Worm (Caenorhabditis elegans): ENCODE data around the gene C55C3.73.
A peak's percentile ranks its signal among the peaks of the same experiment; 100 is the strongest.

The C55C3.73 gene

DNA sequence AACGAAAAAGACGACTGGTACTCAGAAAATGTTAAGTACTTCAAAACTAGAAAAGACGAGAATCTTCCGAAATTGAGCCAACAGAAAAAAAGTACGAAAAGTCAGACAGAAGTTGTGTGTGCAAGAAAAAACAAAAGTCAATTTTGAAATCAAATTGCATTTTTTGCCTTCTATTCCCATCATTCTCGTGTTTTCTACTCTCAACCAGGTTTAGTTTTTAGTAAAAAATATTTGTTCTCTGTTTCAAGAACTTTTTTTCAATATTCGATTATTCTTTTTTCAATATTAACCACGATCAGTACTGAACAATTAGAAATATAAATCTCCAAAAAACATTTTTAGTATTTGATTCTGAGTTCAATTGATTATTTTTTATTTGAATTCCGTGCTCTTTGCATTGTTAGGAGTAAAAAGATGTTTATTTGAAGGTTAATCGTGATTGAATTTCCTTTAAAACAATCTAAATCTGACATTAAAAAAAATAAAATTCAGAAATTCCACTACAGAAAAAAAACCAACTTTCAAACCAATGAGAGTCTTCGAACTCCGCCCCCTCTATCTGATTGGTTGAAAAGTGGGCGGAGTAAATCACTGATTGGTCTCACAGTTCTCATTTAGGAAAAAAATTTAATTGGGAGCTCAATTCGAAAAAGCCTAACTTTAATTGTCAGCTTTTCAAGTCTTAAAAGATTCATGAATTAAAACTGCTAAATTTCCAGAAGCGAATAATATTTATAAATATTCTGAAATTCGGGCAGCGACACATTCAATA, 12.3 kb upstream of the C55C3.73 start:
- TF ChIP-seq Y53F4B.3 (GFP tag; IDR thresholded peaks at IDR 0.05): no peak
- no peak for TF ChIP-seq ztf-25 (GFP tag; IDR thresholded peaks at IDR 0.05)
- no peak for TF ChIP-seq pbrm-1 (GFP tag; IDR thresholded peaks at IDR 0.05)
- TF ChIP-seq F57A8.1 (GFP tag; optimal IDR thresholded peaks at IDR 0.05): no peak
- TF ChIP-seq F33H1.4 (GFP tag; IDR thresholded peaks at IDR 0.05): no peak
- no peak for TF ChIP-seq Y67H2A.10 (GFP tag; conservative IDR thresholded peaks at IDR 0.05)
- peak; percentile 85 for TF ChIP-seq nfyb-1 (GFP tag; IDR thresholded peaks at IDR 0.05)

DNA sequence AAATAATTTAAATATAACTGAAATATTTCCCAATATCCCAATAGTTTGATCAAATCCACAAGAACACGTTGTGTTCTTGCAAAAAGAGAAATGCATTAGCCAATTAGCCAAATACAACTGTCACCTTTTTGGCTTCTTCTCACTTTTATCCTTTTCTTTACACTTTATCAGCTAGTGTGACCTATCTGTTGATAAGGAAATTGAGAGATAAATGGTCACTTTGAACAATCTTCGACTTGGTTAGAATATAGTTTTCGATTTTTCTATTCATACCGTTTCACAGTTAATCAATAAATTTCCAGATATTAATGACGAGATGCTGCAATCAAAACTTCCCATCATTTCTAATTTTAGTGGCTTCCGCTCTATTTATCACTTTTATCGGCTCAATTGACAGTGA, 5.5 kb upstream of the C55C3.73 start, which contains the start of gene C55C3.1:
TSS of gene C55C3.1 (plus strand) at position 301 of the 400 bp plus-strand sequence.
- TF ChIP-seq Y79H2A.3 (GFP tag; conservative IDR thresholded peaks at IDR 0.05) (no peak), egrh-3 (GFP tag; IDR thresholded peaks at IDR 0.05) (no peak), ccch-3 (GFP tag; optimal IDR thresholded peaks at IDR 0.05) (no peak), rec-8 (tag; optimal IDR thresholded peaks at IDR 0.05) (no peak), hmg-1.2 (GFP tag; IDR thresholded peaks at IDR 0.05) (no peak), F10E7.11 (tag; optimal IDR thresholded peaks at IDR 0.05) (no peak), F49E8.2 (tag; optimal IDR thresholded peaks at IDR 0.05; ENCODE audit: insufficient read depth) (no peak)

DNA sequence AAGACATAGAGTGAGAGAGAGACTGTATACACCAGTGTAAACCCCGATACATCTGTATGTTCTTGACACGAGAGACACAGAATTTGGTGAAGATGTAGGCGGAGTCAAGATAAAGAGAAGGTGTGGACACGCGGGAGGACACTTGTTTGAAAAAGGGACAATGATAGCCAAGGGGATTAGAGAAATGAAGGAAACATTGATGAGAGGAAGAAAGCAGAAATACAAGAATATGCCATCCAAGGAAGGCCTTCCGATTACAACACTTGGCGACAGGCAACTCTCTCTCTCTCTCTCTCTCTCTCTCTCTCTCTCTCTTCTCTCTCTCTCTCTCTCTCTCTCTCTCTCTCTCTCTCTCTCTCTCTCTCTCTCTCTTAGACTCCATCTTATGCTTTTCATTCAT, 3.4 kb upstream of the C55C3.73 start:
- TF ChIP-seq ztf-26 (tag; optimal IDR thresholded peaks at IDR 0.05) (no peak), F57C9.4 (tag; optimal IDR thresholded peaks at IDR 0.05) (no peak)

DNA sequence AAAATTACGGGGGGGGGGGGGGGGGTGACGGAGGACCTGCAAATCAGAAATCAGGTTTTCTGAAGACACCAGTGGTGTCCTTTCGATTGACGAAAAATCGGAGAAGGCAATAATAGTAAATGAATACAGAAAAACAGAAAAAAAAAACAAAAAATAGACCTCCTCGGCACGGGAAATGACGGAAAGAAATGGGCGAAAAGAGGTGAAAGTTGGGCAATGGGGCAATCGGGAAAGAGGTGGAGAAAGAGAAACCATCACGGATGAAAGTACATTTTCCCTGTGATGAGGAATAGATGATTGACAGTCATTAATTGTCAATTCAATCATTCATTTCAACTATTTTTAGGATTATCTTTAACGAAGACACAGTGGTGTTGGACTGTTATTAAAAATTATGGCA, 666 bp upstream of the C55C3.73 start:
- TF ChIP-seq snpc-1.3 (tag; optimal IDR thresholded peaks at IDR 0.05; ENCODE audit: insufficient read depth) (no peak), aptf-2 (GFP tag; conservative IDR thresholded peaks at IDR 0.05) (no peak), ztf-26 (tag; optimal IDR thresholded peaks at IDR 0.05) (no peak), madf-8 (GFP tag; conservative IDR thresholded peaks at IDR 0.05) (no peak), Y95B8A.8 (GFP tag; IDR thresholded peaks at IDR 0.05) (no peak), ZK185.1 (tag; optimal IDR thresholded peaks at IDR 0.05; ENCODE audit: poor library complexity, severe bottlenecking) (no peak), repo-1 (tag; optimal IDR thresholded peaks at IDR 0.05) (no peak), ztf-28 (GFP tag; IDR thresholded peaks at IDR 0.05) (no peak), sdz-38 (tag; optimal IDR thresholded peaks at IDR 0.05) (no peak), madf-3 (GFP tag; IDR thresholded peaks at IDR 0.05) (no peak), unc-130 (GFP tag; optimal IDR thresholded peaks at IDR 0.05) (no peak)

DNA sequence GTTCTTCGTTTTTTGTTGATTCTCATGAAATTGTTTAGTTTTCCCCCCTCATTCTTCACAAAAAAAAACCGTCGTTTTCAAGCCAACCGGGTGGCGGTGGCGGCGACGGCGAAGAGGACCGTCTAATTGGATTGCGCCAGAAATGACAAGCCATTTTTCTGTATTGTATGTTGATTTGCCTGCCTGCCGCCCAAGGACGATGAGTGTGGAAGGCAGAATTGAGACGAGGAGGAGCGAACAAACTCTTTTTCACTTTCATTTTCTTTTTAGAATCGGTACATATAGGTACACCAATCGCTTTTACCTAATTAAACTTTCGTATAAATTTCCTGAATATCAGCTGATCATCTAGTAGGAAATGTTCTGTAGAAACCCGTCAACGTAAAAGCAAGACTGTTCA, 1.6 kb downstream of the C55C3.73 start:
- TF ChIP-seq die-1 (tag; optimal IDR thresholded peaks at IDR 0.05) (no peak), T26A5.8 (tag; optimal IDR thresholded peaks at IDR 0.05) (no peak), zim-3 (tag; optimal IDR thresholded peaks at IDR 0.05) (no peak), atf-7 (tag; optimal IDR thresholded peaks at IDR 0.05) (no peak), rpc-1 (optimal IDR thresholded peaks at IDR 0.05) (no peak), rpc-1 (tag; optimal IDR thresholded peaks at IDR 0.05) (no peak), sea-2 (GFP tag; IDR thresholded peaks at IDR 0.05) (no peak), rcor-1 (GFP tag; IDR thresholded peaks at IDR 0.05) (no peak), hmg-1.2 (GFP tag; IDR thresholded peaks at IDR 0.05) (no peak), unc-130 (GFP tag; optimal IDR thresholded peaks at IDR 0.05) (no peak), hrde-1 (tag; optimal IDR thresholded peaks at IDR 0.05; ENCODE audit: borderline replicate concordance) (no peak), Y56A3A.18 (GFP tag; IDR thresholded peaks at IDR 0.05) (no peak), gei-17 (GFP tag; optimal IDR thresholded peaks at IDR 0.05) (no peak), lin-35 (GFP tag; optimal IDR thresholded peaks at IDR 0.05) (no peak), F57A8.1 (GFP tag; optimal IDR thresholded peaks at IDR 0.05) (no peak), ceh-58 (GFP tag; IDR thresholded peaks at IDR 0.05) (no peak), F33H1.4 (GFP tag; IDR thresholded peaks at IDR 0.05) (no peak), ceh-27 (GFP tag; optimal IDR thresholded peaks at IDR 0.05) (no peak), ztf-22 (GFP tag; optimal IDR thresholded peaks at IDR 0.05) (no peak), ztf-26 (tag; optimal IDR thresholded peaks at IDR 0.05) (no peak), efl-1 (GFP tag; optimal IDR thresholded peaks at IDR 0.05) (no peak)
